Fruit fly (Drosophila melanogaster): ENCODE results near the gene mtd.
A peak's percentile ranks its signal among the peaks of the same experiment; 100 is the strongest.

The mtd gene

dm6 chr3R:5393742-5394391, 43.6 kb upstream of the mtd start, which contains the start of gene CG1172 (continued):
- TF ChIP-seq pb (GFP tag; optimal IDR thresholded peaks at IDR 0.05) (no peak), CG17359 (tag; optimal IDR thresholded peaks at IDR 0.05) (no peak), lov (optimal IDR thresholded peaks at IDR 0.05) (no peak), lov (GFP tag; IDR thresholded peaks at IDR 0.05) (no peak), sr (GFP tag; IDR thresholded peaks at IDR 0.05) (no peak), CG4730 (GFP tag; IDR thresholded peaks at IDR 0.05) (no peak), ato (GFP tag; IDR thresholded peaks at IDR 0.05; ENCODE audit: partially characterized antibody) (no peak), CG18476 (GFP tag; optimal IDR thresholded peaks at IDR 0.05) (no peak), CG17186 (GFP tag; optimal IDR thresholded peaks at IDR 0.05) (peak; percentile 1), ham (GFP tag; IDR thresholded peaks at IDR 0.05) (no peak), CG6813 (GFP tag; optimal IDR thresholded peaks at IDR 0.05) (no peak), Asciz (GFP tag; optimal IDR thresholded peaks at IDR 0.05) (no peak), Meics (GFP tag; optimal IDR thresholded peaks at IDR 0.05) (peak; percentile 5), Hmx (GFP tag; optimal IDR thresholded peaks at IDR 0.05) (no peak), zen2 (GFP tag; IDR thresholded peaks at IDR 0.05; ENCODE audit: partially characterized antibody) (peak; percentile 60; the same call in 2 of the 3 replicates), her (GFP tag; optimal IDR thresholded peaks at IDR 0.05) (no peak), CG3838 (GFP tag; optimal IDR thresholded peaks at IDR 0.05) (no peak), caup (GFP tag; optimal IDR thresholded peaks at IDR 0.05; ENCODE audit: severe bottlenecking) (peak; percentile 32), CG18262 (tag; optimal IDR thresholded peaks at IDR 0.05) (no peak), vnd (GFP tag; IDR thresholded peaks at IDR 0.05; ENCODE audit: partially characterized antibody) (peak; percentile 52; the same call in 2 of the 3 replicates), CG17568 (GFP tag; optimal IDR thresholded peaks at IDR 0.05) (no peak), ci (GFP tag; IDR thresholded peaks at IDR 0.05) (peak; percentile 54; the same call in 2 of the 3 replicates), Bteb2 (GFP tag; optimal IDR thresholded peaks at IDR 0.05) (no peak), MTF-1 (GFP tag; optimal IDR thresholded peaks at IDR 0.05; ENCODE audit: borderline replicate concordance) (no peak), az2 (GFP tag; optimal IDR thresholded peaks at IDR 0.05) (no peak), CG7372 (GFP tag; IDR thresholded peaks at IDR 0.05) (no peak), bab2 (GFP tag; optimal IDR thresholded peaks at IDR 0.05) (no peak), Gsc (GFP tag; IDR thresholded peaks at IDR 0.05) (no peak), CG16815 (GFP tag; optimal IDR thresholded peaks at IDR 0.05) (no peak), gt (GFP tag; IDR thresholded peaks at IDR 0.05) (no peak), CG4820 (GFP tag; optimal IDR thresholded peaks at IDR 0.05) (no peak), CG31388 (GFP tag; optimal IDR thresholded peaks at IDR 0.05) (no peak), Sry-δ (GFP tag; optimal IDR thresholded peaks at IDR 0.05) (peak; percentile 70), CG10979 (tag; optimal IDR thresholded peaks at IDR 0.05) (peak; percentile 10), CG32767 (GFP tag; IDR thresholded peaks at IDR 0.05) (no peak), bbx (GFP tag; IDR thresholded peaks at IDR 0.05; ENCODE audit: partially characterized antibody) (peak; percentile 73), CG9817 (tag; optimal IDR thresholded peaks at IDR 0.05) (no peak), CG6683 (GFP tag; optimal IDR thresholded peaks at IDR 0.05) (no peak), CG6654 (GFP tag; optimal IDR thresholded peaks at IDR 0.05) (no peak), oc (tag; optimal IDR thresholded peaks at IDR 0.05) (no peak), GATAe (GFP tag; conservative IDR thresholded peaks at IDR 0.05) (no peak), tx (GFP tag; optimal IDR thresholded peaks at IDR 0.05) (no peak), lola (GFP tag; optimal IDR thresholded peaks at IDR 0.05) (no peak), emc (GFP tag; optimal IDR thresholded peaks at IDR 0.05) (no peak), CG17361 (GFP tag; IDR thresholded peaks at IDR 0.05) (no peak), ab (GFP tag; optimal IDR thresholded peaks at IDR 0.05) (no peak), Chrac-16 (GFP tag; optimal IDR thresholded peaks at IDR 0.05) (no peak), CG7786 (GFP tag; optimal IDR thresholded peaks at IDR 0.05) (no peak), prd (optimal IDR thresholded peaks at IDR 0.05) (no peak), prd (GFP tag; IDR thresholded peaks at IDR 0.05) (no peak), Mrtf (GFP tag; IDR thresholded peaks at IDR 0.05) (no peak)

Measured in whole organism, embryonic.